Fruit fly (Drosophila melanogaster): Measurements from ENCODE around the gene Rala.

The Rala gene

dm6 chrX:3687837-3688375 lies 31.5 kb downstream of the Rala start (continued):
- peak; percentile 64 for TF ChIP-seq CG12942 (GFP tag; optimal IDR thresholded peaks at IDR 0.05)
- peak; percentile 33 for TF ChIP-seq CG18764 (GFP tag; optimal IDR thresholded peaks at IDR 0.05)
- peak; percentile 57 for TF ChIP-seq Meics (GFP tag; optimal IDR thresholded peaks at IDR 0.05)
- TF ChIP-seq disco-r (GFP tag; optimal IDR thresholded peaks at IDR 0.05) = peak; percentile 34
- no peak for TF ChIP-seq dati (GFP tag; IDR thresholded peaks at IDR 0.05)
- no peak for TF ChIP-seq Kr (GFP tag; optimal IDR thresholded peaks at IDR 0.05)
- peak; percentile 20 for TF ChIP-seq CG1233 (GFP tag; optimal IDR thresholded peaks at IDR 0.05)
- TF ChIP-seq tio (GFP tag; optimal IDR thresholded peaks at IDR 0.05) = peak; percentile 41
- TF ChIP-seq Hmr (GFP tag; optimal IDR thresholded peaks at IDR 0.05) = peak; percentile 17
- TF ChIP-seq Bteb2 (GFP tag; optimal IDR thresholded peaks at IDR 0.05) = peak; percentile 50
- peak; percentile 45 for TF ChIP-seq CG8359 (GFP tag; optimal IDR thresholded peaks at IDR 0.05; ENCODE audit: borderline replicate concordance)
- 0 out of 2 replicates have a peak, but pooled peaks have one; percentile 54 for TF ChIP-seq CG14014 (GFP tag; IDR thresholded peaks at IDR 0.05)
- TF ChIP-seq CG32532 (GFP tag; IDR thresholded peaks at IDR 0.05) = peak; percentile 71
- peak; percentile 46 for TF ChIP-seq CG6254 (GFP tag; optimal IDR thresholded peaks at IDR 0.05)
- TF ChIP-seq Scr (GFP tag; IDR thresholded peaks at IDR 0.05; ENCODE audit: partially characterized antibody) = no peak
- TF ChIP-seq CG8089 (GFP tag; optimal IDR thresholded peaks at IDR 0.05) = peak; percentile 42
- peak; percentile 35 for TF ChIP-seq nom (GFP tag; optimal IDR thresholded peaks at IDR 0.05)
- no peak for TF ChIP-seq CG11456 (GFP tag; IDR thresholded peaks at IDR 0.05)
- TF ChIP-seq seq (GFP tag; IDR thresholded peaks at IDR 0.05) = peak; percentile 53
- no peak for TF ChIP-seq CG7928 (GFP tag; optimal IDR thresholded peaks at IDR 0.05)
- peak; percentile 10; the same call in 1 of the 2 replicates for TF ChIP-seq CG9215 (GFP tag; IDR thresholded peaks at IDR 0.05)
- peak; percentile 80; the same call in 2 of the 4 replicates for TF ChIP-seq chinmo (GFP tag; IDR thresholded peaks at IDR 0.05; ENCODE audit: partially characterized antibody)
- TF ChIP-seq sr (GFP tag; IDR thresholded peaks at IDR 0.05) = no peak
- no peak for TF ChIP-seq luna (GFP tag; optimal IDR thresholded peaks at IDR 0.05)
- no peak for TF ChIP-seq pfk (GFP tag; optimal IDR thresholded peaks at IDR 0.05)
- TF ChIP-seq CG11695 (GFP tag; IDR thresholded peaks at IDR 0.05) = peak; percentile 53; the same call in 1 of the 3 replicates
- peak; percentile 61 for TF ChIP-seq CG2678 (tag; optimal IDR thresholded peaks at IDR 0.05)
- peak; percentile 67; the same call in 2 of the 3 replicates for TF ChIP-seq Optix (GFP tag; IDR thresholded peaks at IDR 0.05)
- no peak for TF ChIP-seq CG15514 (GFP tag; optimal IDR thresholded peaks at IDR 0.05)
- TF ChIP-seq az2 (GFP tag; optimal IDR thresholded peaks at IDR 0.05) = peak; percentile 68
- TF ChIP-seq Xrp1 (GFP tag; IDR thresholded peaks at IDR 0.05) = peak; percentile 85
- TF ChIP-seq CG6854 (GFP tag; optimal IDR thresholded peaks at IDR 0.05) = peak; percentile 51
- TF ChIP-seq Camta (GFP tag; optimal IDR thresholded peaks at IDR 0.05) = peak; percentile 43
- no peak for TF ChIP-seq CG13296 (GFP tag; optimal IDR thresholded peaks at IDR 0.05)
- 0 out of 2 replicates have a peak, but pooled peaks have one; percentile 16 for TF ChIP-seq klu (GFP tag; IDR thresholded peaks at IDR 0.05)
- TF ChIP-seq CG2120 (GFP tag; optimal IDR thresholded peaks at IDR 0.05) = peak; percentile 36
- no peak for TF ChIP-seq Hmx (GFP tag; optimal IDR thresholded peaks at IDR 0.05)
- peak; percentile 77 for TF ChIP-seq yki (optimal IDR thresholded peaks at IDR 0.05)
- TF ChIP-seq CG10209 (GFP tag; optimal IDR thresholded peaks at IDR 0.05) = peak; percentile 62
- TF ChIP-seq usp (GFP tag; optimal IDR thresholded peaks at IDR 0.05) = no peak
- TF ChIP-seq onecut (GFP tag; IDR thresholded peaks at IDR 0.05) = peak; percentile 45; the same call in 1 of the 2 replicates
- no peak for TF ChIP-seq Lpt (GFP tag; optimal IDR thresholded peaks at IDR 0.05)
- TF ChIP-seq CG16863 (GFP tag; optimal IDR thresholded peaks at IDR 0.05) = peak; percentile 71
- TF ChIP-seq bigmax (GFP tag; optimal IDR thresholded peaks at IDR 0.05) = no peak
- no peak for TF ChIP-seq zen2 (GFP tag; IDR thresholded peaks at IDR 0.05; ENCODE audit: partially characterized antibody)
- no peak for TF ChIP-seq Sry-β (GFP tag; optimal IDR thresholded peaks at IDR 0.05)
- TF ChIP-seq Hr51 (GFP tag; optimal IDR thresholded peaks at IDR 0.05) = peak; percentile 29 to 71
- TF ChIP-seq CG31388 (GFP tag; optimal IDR thresholded peaks at IDR 0.05) = no peak
- peak; percentile 41 for TF ChIP-seq gcm (GFP tag; optimal IDR thresholded peaks at IDR 0.05)
- peak; percentile 6 for TF ChIP-seq ERR (GFP tag; optimal IDR thresholded peaks at IDR 0.05)
